Fruit fly (Drosophila melanogaster): ENCODE measurements around the gene CG14777.

CG14777 gene

dm6 chrX:1466505-1467381 is 809 bp downstream of the CG14777 start (continued):
- TF ChIP-seq CG7928 (GFP tag; optimal IDR thresholded peaks at IDR 0.05) (no peak), CG3847 (GFP tag; IDR thresholded peaks at IDR 0.05) (no peak), CG3407 (GFP tag; optimal IDR thresholded peaks at IDR 0.05) (no peak), Hr78 (GFP tag; optimal IDR thresholded peaks at IDR 0.05) (peak in 1 of 2 experiments; percentile 8), CG18599 (GFP tag; optimal IDR thresholded peaks at IDR 0.05) (peak; percentile 50), danr (GFP tag; IDR thresholded peaks at IDR 0.05) (no peak), Hand (GFP tag; optimal IDR thresholded peaks at IDR 0.05) (peak; percentile 11), Fer1 (GFP tag; optimal IDR thresholded peaks at IDR 0.05) (peak; percentile 33), zen (tag; optimal IDR thresholded peaks at IDR 0.05) (no peak), CG11723 (GFP tag; optimal IDR thresholded peaks at IDR 0.05) (no peak), tup (GFP tag; optimal IDR thresholded peaks at IDR 0.05) (no peak), HHEX (GFP tag; optimal IDR thresholded peaks at IDR 0.05) (no peak), CG33213 (GFP tag; optimal IDR thresholded peaks at IDR 0.05) (no peak), Scr (GFP tag; IDR thresholded peaks at IDR 0.05; ENCODE audit: partially characterized antibody) (peak; percentile 13; the same call in 1 of the 2 replicates), lilli (GFP tag; optimal IDR thresholded peaks at IDR 0.05) (no peak), jing (GFP tag; optimal IDR thresholded peaks at IDR 0.05) (no peak), her (GFP tag; optimal IDR thresholded peaks at IDR 0.05) (no peak), repo (GFP tag; optimal IDR thresholded peaks at IDR 0.05) (no peak), Nf-YA (GFP tag; IDR thresholded peaks at IDR 0.05) (no peak), Camta (GFP tag; optimal IDR thresholded peaks at IDR 0.05) (no peak), bigmax (GFP tag; optimal IDR thresholded peaks at IDR 0.05) (no peak), CG31365 (tag; optimal IDR thresholded peaks at IDR 0.05) (no peak), CG12219 (GFP tag; optimal IDR thresholded peaks at IDR 0.05) (no peak), ham (GFP tag; IDR thresholded peaks at IDR 0.05) (no peak), wor (GFP tag; IDR thresholded peaks at IDR 0.05) (no peak), CG6175 (GFP tag; IDR thresholded peaks at IDR 0.05) (no peak), Trl (optimal IDR thresholded peaks at IDR 0.05) (peak in 1 of 2 experiments; percentile 22), Trl (GFP tag; optimal IDR thresholded peaks at IDR 0.05) (no peak), mld (GFP tag; IDR thresholded peaks at IDR 0.05; ENCODE audit: partially characterized antibody) (no peak), zen2 (GFP tag; IDR thresholded peaks at IDR 0.05; ENCODE audit: partially characterized antibody) (no peak), en (GFP tag; optimal IDR thresholded peaks at IDR 0.05) (no peak), Stat92E (GFP tag; optimal IDR thresholded peaks at IDR 0.05) (no peak), CG13624 (GFP tag; optimal IDR thresholded peaks at IDR 0.05) (no peak), HLHmδ (GFP tag; optimal IDR thresholded peaks at IDR 0.05) (no peak), CG10462 (GFP tag; optimal IDR thresholded peaks at IDR 0.05) (no peak), fu2 (GFP tag; optimal IDR thresholded peaks at IDR 0.05) (no peak), Atf3 (GFP tag; optimal IDR thresholded peaks at IDR 0.05) (no peak), CG16815 (GFP tag; optimal IDR thresholded peaks at IDR 0.05) (no peak), Atf6 (GFP tag; IDR thresholded peaks at IDR 0.05) (peak; percentile 20; the same call in 1 of the 2 replicates), wdn (GFP tag; IDR thresholded peaks at IDR 0.05) (no peak), CG4617 (GFP tag; optimal IDR thresholded peaks at IDR 0.05; ENCODE audit: borderline replicate concordance) (no peak), scrt (GFP tag; optimal IDR thresholded peaks at IDR 0.05) (no peak), Dad (GFP tag; optimal IDR thresholded peaks at IDR 0.05) (no peak), CG4820 (GFP tag; optimal IDR thresholded peaks at IDR 0.05) (no peak), esg (GFP tag; conservative IDR thresholded peaks at IDR 0.05) (no peak), CG9727 (GFP tag; optimal IDR thresholded peaks at IDR 0.05) (no peak), CG12155 (GFP tag; optimal IDR thresholded peaks at IDR 0.05) (no peak), CG8944 (GFP tag; optimal IDR thresholded peaks at IDR 0.05) (no peak), CG13424 (tag; optimal IDR thresholded peaks at IDR 0.05) (no peak)

Data from whole organism, embryonic.